Fruit fly (Drosophila melanogaster) whole organism, wandering third instar larva: Measurements from ENCODE around the gene CG45045.
A peak's percentile ranks its signal among the peaks of the same experiment; 100 is the strongest.

Source experiments
- Abd-B ChIP-seq: fragments of >200 bp; optimal IDR thresholded peaks from 2 replicates; lab custom pipeline; 2017; ENCODE audit warnings: missing biosample characterization, missing genetic modification characterization
- CG32264 ChIP-seq: fragments of 200-800 bp; sonication (Bioruptor generic); optimal IDR thresholded peaks from 2 replicates; lab custom pipeline; 2016; ENCODE audit warnings: missing biosample characterization, missing genetic modification characterization
- CG9705 ChIP-seq: fragments of 200-800 bp; sonication (Bioruptor generic); optimal IDR thresholded peaks from 2 replicates; lab custom pipeline; 2018; ENCODE audit warnings: missing biosample characterization, mild to moderate bottlenecking, missing genetic modification characterization
- CrebA ChIP-seq: fragments of 200-800 bp; sonication (Bioruptor generic); optimal IDR thresholded peaks from 2 replicates; lab custom pipeline; 2016; ENCODE audit warnings: missing biosample characterization, mild to moderate bottlenecking, missing genetic modification characterization, borderline replicate concordance
- Dfd ChIP-seq: fragments of >200 bp; optimal IDR thresholded peaks from 2 replicates; lab custom pipeline; 2017; ENCODE audit warnings: missing biosample characterization, missing genetic modification characterization
- Dif ChIP-seq: fragments of 200-275, 200-300 bp; sonication (Bioruptor generic); optimal IDR thresholded peaks from 2 replicates; lab custom pipeline; 2018; ENCODE audit warnings: missing biosample characterization, missing genetic modification characterization; ENCODE audit not compliant: partially characterized antibody
- GATAd ChIP-seq: sonication (Bioruptor generic); optimal IDR thresholded peaks from 2 replicates; lab custom pipeline; 2016; ENCODE audit warnings: missing biosample characterization, missing genetic modification characterization
- HLH106 ChIP-seq: fragments of 200-800 bp; optimal IDR thresholded peaks from 3 replicates; lab custom pipeline; 2019; ENCODE audit warnings: missing biosample characterization, mild to moderate bottlenecking, missing genetic modification characterization, moderate library complexity
- Hnf4 ChIP-seq: fragments of 200-800 bp; sonication (Bioruptor generic); optimal IDR thresholded peaks from 2 replicates; lab custom pipeline; 2016; ENCODE audit warnings: missing biosample characterization, mild to moderate bottlenecking, missing genetic modification characterization
- Hr78 ChIP-seq: fragments of >200 bp; optimal IDR thresholded peaks from 2 replicates; lab custom pipeline; 2017; ENCODE audit warnings: missing biosample characterization, missing genetic modification characterization
- Hr83 ChIP-seq: fragments of 200-300 bp; sonication (Bioruptor generic); optimal IDR thresholded peaks from 2 replicates; lab custom pipeline; 2016; ENCODE audit warnings: missing biosample characterization, mild to moderate bottlenecking, missing genetic modification characterization, moderate library complexity; ENCODE audit not compliant: poor library complexity, severe bottlenecking
- Jra ChIP-seq: sonication (Bioruptor generic); optimal IDR thresholded peaks from 2 replicates; lab custom pipeline; 2016; ENCODE audit warnings: missing biosample characterization, missing genetic modification characterization
- Mio ChIP-seq: sonication (Bioruptor generic); optimal IDR thresholded peaks from 2 replicates; lab custom pipeline; 2016; ENCODE audit warnings: missing biosample characterization, missing genetic modification characterization
- Myc ChIP-seq: fragments of >200 bp; optimal IDR thresholded peaks from 2 replicates; lab custom pipeline; 2017
- N ChIP-seq: fragments of >200 bp; optimal IDR thresholded peaks from 2 replicates; lab custom pipeline; 2018; ENCODE audit warnings: missing biosample characterization, missing external identifiers, missing genetic modification characterization
- OdsH ChIP-seq: fragments of 200-800 bp; sonication (Bioruptor generic); optimal IDR thresholded peaks from 2 replicates; lab custom pipeline; 2016; ENCODE audit warnings: missing biosample characterization, mild to moderate bottlenecking, missing genetic modification characterization
- Rel ChIP-seq, 2 experiments: fragments of 200-800 bp; sonication (Bioruptor generic) in 1 of 2; optimal IDR thresholded peaks; 2 replicates in 1 of 2; 3 replicates in 1 of 2; lab custom pipeline; 2016 to 2019; ENCODE audit warnings: mild to moderate bottlenecking in 2 of 2, missing biosample characterization in 2 of 2, missing genetic modification characterization in 2 of 2, moderate library complexity in 1 of 2
- Sp1 ChIP-seq: fragments of 200-800 bp; sonication (Bioruptor generic); optimal IDR thresholded peaks from 3 replicates; lab custom pipeline; 2019; ENCODE audit warnings: missing biosample characterization, mild to moderate bottlenecking, missing genetic modification characterization, moderate library complexity
- Vsx2 ChIP-seq: fragments of 200-300, 225-300 bp; sonication (Bioruptor generic); optimal IDR thresholded peaks from 2 replicates; lab custom pipeline; 2018; ENCODE audit warnings: missing biosample characterization, missing genetic modification characterization; ENCODE audit not compliant: partially characterized antibody
- br ChIP-seq: fragments of 200-800 bp; sonication (Bioruptor generic); optimal IDR thresholded peaks from 2 replicates; lab custom pipeline; 2016; ENCODE audit warnings: missing biosample characterization, missing genetic modification characterization
- brk ChIP-seq: fragments of 200-800 bp; sonication (Bioruptor generic); optimal IDR thresholded peaks from 2 replicates; lab custom pipeline; 2016; ENCODE audit warnings: missing biosample characterization, mild to moderate bottlenecking, missing genetic modification characterization
- dl ChIP-seq, 2 experiments: fragments of 175-275, 200-275 bp in 1 of 2; fragments of 200-275 bp in 1 of 2; sonication (Bioruptor generic); optimal IDR thresholded peaks; lab custom pipeline; 2018; ENCODE audit warnings: mild to moderate bottlenecking in 2 of 2, missing biosample characterization in 2 of 2, missing genetic modification characterization in 2 of 2, moderate library complexity in 2 of 2; ENCODE audit not compliant: partially characterized antibody in 2 of 2, insufficient read depth in 1 of 2
- dmrt93B ChIP-seq: fragments of 200-800 bp; sonication (Bioruptor generic); optimal IDR thresholded peaks from 2 replicates; lab custom pipeline; 2018; ENCODE audit warnings: missing biosample characterization, mild to moderate bottlenecking, missing genetic modification characterization
- dsf ChIP-seq: sonication (Bioruptor generic); optimal IDR thresholded peaks from 2 replicates; lab custom pipeline; 2016; ENCODE audit warnings: missing biosample characterization, missing genetic modification characterization, borderline replicate concordance
- ey ChIP-seq: fragments of 200-800 bp; sonication (Bioruptor generic); optimal IDR thresholded peaks from 2 replicates; lab custom pipeline; 2016; ENCODE audit warnings: missing biosample characterization, missing genetic modification characterization
- foxo ChIP-seq, 2 experiments: fragments of 200-800 bp; sonication (Bioruptor generic); optimal IDR thresholded peaks; 2 replicates in 1 of 2; 3 replicates in 1 of 2; lab custom pipeline; 2016 to 2017; ENCODE audit warnings: missing biosample characterization in 2 of 2, missing genetic modification characterization in 2 of 2
- fru ChIP-seq: fragments of 200-800 bp; sonication (Bioruptor generic); optimal IDR thresholded peaks from 3 replicates; lab custom pipeline; 2016; ENCODE audit warnings: missing biosample characterization, mild to moderate bottlenecking, missing genetic modification characterization
- h ChIP-seq: fragments of 200-800 bp; sonication (Bioruptor generic); optimal IDR thresholded peaks from 3 replicates; lab custom pipeline; 2016; ENCODE audit warnings: missing biosample characterization, mild to moderate bottlenecking, missing genetic modification characterization
- jim ChIP-seq: fragments of 175-275, 200-325 bp; sonication (Bioruptor generic); optimal IDR thresholded peaks from 2 replicates; lab custom pipeline; 2016; ENCODE audit warnings: missing biosample characterization, mild to moderate bottlenecking, missing genetic modification characterization
- lola ChIP-seq: fragments of >200 bp; optimal IDR thresholded peaks from 2 replicates; lab custom pipeline; 2017; ENCODE audit warnings: missing biosample characterization, missing genetic modification characterization
- pan ChIP-seq: fragments of >200 bp; optimal IDR thresholded peaks from 2 replicates; lab custom pipeline; 2017
- psq ChIP-seq: fragments of 200-800 bp; sonication (Bioruptor generic); optimal IDR thresholded peaks from 3 replicates; lab custom pipeline; 2017; ENCODE audit warnings: missing biosample characterization, mild to moderate bottlenecking, missing genetic modification characterization, moderate library complexity
- rgr ChIP-seq: fragments of 200-800 bp; sonication (Bioruptor generic); optimal IDR thresholded peaks from 3 replicates; lab custom pipeline; 2016; ENCODE audit warnings: missing biosample characterization, mild to moderate bottlenecking, missing genetic modification characterization
- sage ChIP-seq: fragments of 200-800 bp; sonication (Bioruptor generic); optimal IDR thresholded peaks from 2 replicates; lab custom pipeline; 2016; ENCODE audit warnings: missing biosample characterization, mild to moderate bottlenecking, missing genetic modification characterization
- sv ChIP-seq: fragments of 200-800 bp; sonication (Bioruptor generic); optimal IDR thresholded peaks from 3 replicates; lab custom pipeline; 2016; ENCODE audit warnings: missing biosample characterization, missing genetic modification characterization
- tai ChIP-seq: sonication (Bioruptor generic); optimal IDR thresholded peaks from 2 replicates; lab custom pipeline; 2016; ENCODE audit warnings: missing biosample characterization, missing genetic modification characterization
- usp ChIP-seq: fragments of >200 bp; optimal IDR thresholded peaks from 2 replicates; lab custom pipeline; 2017; ENCODE audit warnings: missing biosample characterization, missing genetic modification characterization
- woc ChIP-seq: sonication (Bioruptor generic); optimal IDR thresholded peaks from 2 replicates; lab custom pipeline; 2016; ENCODE audit warnings: missing biosample characterization, mild to moderate bottlenecking, missing genetic modification characterization

Gene CG45045

dm6 chr3R:17712623-17713521 lies 45.5 kb downstream of the CG45045 start (continued):
- no peak for TF ChIP-seq tai (GFP tag; lab: Kevin White, UChicago)

- TF ChIP-seq pan (no peak), OdsH (no peak)
Measured at dm6 chr3R:17714370-17714769, 47.0 kb downstream of the CG45045 start.

dm6 chr3R:17714773-17715344 lies 47.5 kb downstream of the CG45045 start:
- TF ChIP-seq psq (GFP tag; lab: Kevin White, UChicago) (peak; percentile 52), Rel (GFP tag; optimal IDR thresholded peaks at IDR 0.05; lab: Kevin White, UChicago) (no peak), Rel (tag; optimal IDR thresholded peaks at IDR 0.05; lab: Kevin White, UChicago) (peak; percentile 80), Sp1 (no peak), Dif (no peak), CG32264 (GFP tag; lab: Kevin White, UChicago) (no peak), h (GFP tag; lab: Kevin White, UChicago) (peak; percentile 20)

- TF ChIP-seq brk (GFP tag; lab: Kevin White, UChicago) (peak; percentile 66), pan (no peak), tai (GFP tag; lab: Kevin White, UChicago) (peak; percentile 9), Sp1 (peak; percentile 47), Mio (no peak), Jra (peak; percentile 83), lola (GFP tag; lab: Kevin White, UChicago) (no peak), Abd-B (GFP tag; lab: Kevin White, UChicago) (no peak), Rel (GFP tag; optimal IDR thresholded peaks at IDR 0.05; lab: Kevin White, UChicago) (no peak), Rel (tag; optimal IDR thresholded peaks at IDR 0.05; lab: Kevin White, UChicago) (peak; percentile 72), dmrt93B (GFP tag; lab: Kevin White, UChicago) (no peak), woc (GFP tag; lab: Kevin White, UChicago) (peak; percentile 2), OdsH (peak; percentile 53), Dfd (GFP tag; lab: Kevin White, UChicago) (no peak), Hnf4 (GFP tag; lab: Kevin White, UChicago) (peak; percentile 45), CrebA (GFP tag; lab: Kevin White, UChicago) (no peak), psq (GFP tag; lab: Kevin White, UChicago) (peak; percentile 75), jim (no peak), usp (no peak), dl (GFP tag; optimal IDR thresholded peaks at IDR 0.05; lab: Kevin White, UChicago; ENCODE audit: insufficient read depth in 1 of 2, partially characterized antibody in 2 of 2) (peak; percentile 96 to 97), br (GFP tag; lab: Kevin White, UChicago) (peak; percentile 61), sv (GFP tag; lab: Kevin White, UChicago) (no peak), HLH106 (tag; lab: Kevin White, UChicago) (no peak), foxo (GFP tag; optimal IDR thresholded peaks at IDR 0.05; lab: Kevin White, UChicago) (peak; percentile 52 to 56), CG9705 (GFP tag; lab: Kevin White, UChicago) (peak; percentile 26), Myc (lab: Kevin White, UChicago) (no peak), Hr78 (GFP tag; lab: Kevin White, UChicago) (no peak), sage (peak; percentile 28), dsf (GFP tag; lab: Kevin White, UChicago) (no peak), N (GFP tag; lab: Kevin White, UChicago) (peak; percentile 13), Vsx2 (GFP tag; lab: Kevin White, UChicago) (no peak), ey (GFP tag; lab: Kevin White, UChicago) (peak; percentile 3), fru (peak; percentile 75), GATAd (no peak), Dif (peak; percentile 98), CG32264 (GFP tag; lab: Kevin White, UChicago) (no peak), Hr83 (GFP tag; lab: Kevin White, UChicago) (peak; percentile 90), h (GFP tag; lab: Kevin White, UChicago) (peak; percentile 84), rgr (peak; percentile 39)
Measured at dm6 chr3R:17716858-17717596, 49.7 kb downstream of the CG45045 start.
